Worm (Caenorhabditis elegans) whole organism, L3 larva: ENCODE data around the gene ZC239.5.
"Not testable (repeated sequence)": the region's sequence is repeated elsewhere in the genome, so short reads cannot be mapped to it uniquely, and the experiment has no call there.

ENCODE experiments used
- aly-2 ChIP-seq: fragments of 150-350 bp; optimal IDR thresholded peaks from 2 replicates; lab custom pipeline; 2014; ENCODE audit warnings: missing biosample characterization, missing genetic modification characterization
- ama-1 ChIP-seq: fragments of 150-350 bp; optimal IDR thresholded peaks from 2 replicates; lab custom pipeline; 2018
- ceh-28 ChIP-seq: fragments of 150-350 bp; optimal IDR thresholded peaks from 2 replicates; lab custom pipeline; 2014; ENCODE audit warnings: missing biosample characterization, missing genetic modification reagents, missing genetic modification characterization
- ceh-82 ChIP-seq: fragments of 150-350 bp; optimal IDR thresholded peaks from 2 replicates; lab custom pipeline; 2014; ENCODE audit warnings: missing biosample characterization, missing genetic modification characterization
- egl-27 ChIP-seq: sonication (generic microtip); optimal IDR thresholded peaks from 4 replicates; lab custom pipeline; 2017; ENCODE audit warnings: missing biosample characterization, missing genetic modification reagents, missing genetic modification characterization
- egl-5 ChIP-seq: fragments of 150-350 bp; optimal IDR thresholded peaks from 2 replicates; lab custom pipeline; 2017; ENCODE audit warnings: missing biosample characterization, missing genetic modification reagents, missing genetic modification characterization, inconsistent platforms
- elt-2 ChIP-seq: sonication (generic microtip); optimal IDR thresholded peaks from 2 replicates; lab custom pipeline; 2016; ENCODE audit warnings: missing genetic modification reagents, mild to moderate bottlenecking, missing genetic modification characterization, missing compliant biosample characterization
- elt-3 ChIP-seq, 3 experiments: fragments of 150-350 bp in 1 of 3; sonication (generic microtip) in 2 of 3; optimal IDR thresholded peaks; 2 replicates in 2 of 3; 4 replicates in 1 of 3; lab custom pipeline; 2014 to 2017; ENCODE audit warnings: missing biosample characterization in 3 of 3, missing genetic modification characterization in 3 of 3
- fkh-10 ChIP-seq: sonication (generic microtip); optimal IDR thresholded peaks from 2 replicates; lab custom pipeline; 2017; ENCODE audit warnings: missing biosample characterization, missing genetic modification reagents, missing genetic modification characterization
- fkh-2 ChIP-seq: fragments of 150-350 bp; optimal IDR thresholded peaks from 2 replicates; lab custom pipeline; 2014; ENCODE audit warnings: missing biosample characterization, missing genetic modification reagents, missing genetic modification characterization
- hmg-11 ChIP-seq: sonication (generic microtip); optimal IDR thresholded peaks from 2 replicates; lab custom pipeline; 2016; ENCODE audit warnings: missing genetic modification characterization, missing compliant biosample characterization
- jun-1 ChIP-seq: fragments of 150-350 bp; optimal IDR thresholded peaks from 2 replicates; lab custom pipeline; 2014; ENCODE audit warnings: missing biosample characterization, missing genetic modification reagents, missing genetic modification characterization
- lin-39 ChIP-seq: fragments of 150-350 bp; optimal IDR thresholded peaks from 2 replicates; lab custom pipeline; 2018; ENCODE audit warnings: missing biosample characterization, missing genetic modification reagents, missing genetic modification characterization
- lsy-12 ChIP-seq: sonication (generic microtip); optimal IDR thresholded peaks from 2 replicates; lab custom pipeline; 2016; ENCODE audit warnings: mild to moderate bottlenecking, missing genetic modification characterization, missing compliant biosample characterization
- mdl-1 ChIP-seq: fragments of 150-350 bp; optimal IDR thresholded peaks from 2 replicates; lab custom pipeline; 2014; ENCODE audit warnings: missing biosample characterization, missing genetic modification characterization
- nfya-1 ChIP-seq: sonication (generic microtip); optimal IDR thresholded peaks from 2 replicates; lab custom pipeline; 2017; ENCODE audit warnings: missing genetic modification characterization, mild to moderate bottlenecking, missing compliant biosample characterization, antibody characterized with exemption, moderate library complexity; ENCODE audit not compliant: insufficient read depth
- nhr-11 ChIP-seq: fragments of 150-350 bp; optimal IDR thresholded peaks from 2 replicates; lab custom pipeline; 2014; ENCODE audit warnings: missing biosample characterization, missing genetic modification characterization
- nhr-12 ChIP-seq: fragments of 150-350 bp; optimal IDR thresholded peaks from 2 replicates; lab custom pipeline; 2014; ENCODE audit warnings: missing biosample characterization, missing genetic modification characterization
- nhr-23 ChIP-seq: fragments of 150-350 bp; optimal IDR thresholded peaks from 2 replicates; lab custom pipeline; 2014; ENCODE audit warnings: missing biosample characterization, missing genetic modification reagents, missing genetic modification characterization
- nhr-28 ChIP-seq: fragments of 150-350 bp; optimal IDR thresholded peaks from 2 replicates; lab custom pipeline; 2014; ENCODE audit warnings: missing biosample characterization, missing genetic modification characterization
- nhr-67 ChIP-seq: fragments of 150-350 bp; optimal IDR thresholded peaks from 2 replicates; lab custom pipeline; 2014; ENCODE audit warnings: missing biosample characterization, missing genetic modification characterization
- nhr-76 ChIP-seq: fragments of 150-350 bp; sonication (generic microtip); optimal IDR thresholded peaks from 5 replicates; lab custom pipeline; 2014; ENCODE audit warnings: missing biosample characterization, missing genetic modification characterization
- nhr-77 ChIP-seq: fragments of 150-350 bp; optimal IDR thresholded peaks from 2 replicates; lab custom pipeline; 2014; ENCODE audit warnings: missing biosample characterization, missing genetic modification characterization
- pha-4 ChIP-seq: fragments of 150-350 bp; optimal IDR thresholded peaks from 2 replicates; lab custom pipeline; 2014; ENCODE audit warnings: missing biosample characterization, missing genetic modification reagents, missing genetic modification characterization
- pqm-1 ChIP-seq: fragments of 150-350 bp; optimal IDR thresholded peaks from 2 replicates; lab custom pipeline; 2017; ENCODE audit warnings: missing biosample characterization, missing genetic modification characterization, inconsistent platforms
- sea-2 ChIP-seq: fragments of 150-350 bp; sonication (generic microtip); optimal IDR thresholded peaks from 4 replicates; lab custom pipeline; 2014; ENCODE audit warnings: missing biosample characterization, missing genetic modification reagents, missing genetic modification characterization
- skn-1 ChIP-seq: fragments of 150-350 bp; optimal IDR thresholded peaks from 2 replicates; lab custom pipeline; 2014; ENCODE audit warnings: missing biosample characterization, missing genetic modification characterization
- tbx-2 ChIP-seq: sonication (generic microtip); optimal IDR thresholded peaks from 2 replicates; lab custom pipeline; 2016; ENCODE audit warnings: mild to moderate bottlenecking, missing genetic modification characterization, missing compliant biosample characterization
- unc-39 ChIP-seq: sonication (generic microtip); optimal IDR thresholded peaks from 4 replicates; lab custom pipeline; 2017; ENCODE audit warnings: missing biosample characterization, missing genetic modification characterization
- unc-62 ChIP-seq: fragments of 150-350 bp; sonication (generic microtip); optimal IDR thresholded peaks from 4 replicates; lab custom pipeline; 2014; ENCODE audit warnings: missing biosample characterization, missing genetic modification reagents, missing genetic modification characterization
- ztf-11 ChIP-seq: fragments of 150-350 bp; optimal IDR thresholded peaks from 2 replicates; lab custom pipeline; 2014; ENCODE audit warnings: missing biosample characterization, missing genetic modification characterization
- ztf-4 ChIP-seq: fragments of 150-350 bp; optimal IDR thresholded peaks from 2 replicates; lab custom pipeline; 2014; ENCODE audit warnings: missing biosample characterization, missing genetic modification characterization

ZC239.5 gene

DNA sequence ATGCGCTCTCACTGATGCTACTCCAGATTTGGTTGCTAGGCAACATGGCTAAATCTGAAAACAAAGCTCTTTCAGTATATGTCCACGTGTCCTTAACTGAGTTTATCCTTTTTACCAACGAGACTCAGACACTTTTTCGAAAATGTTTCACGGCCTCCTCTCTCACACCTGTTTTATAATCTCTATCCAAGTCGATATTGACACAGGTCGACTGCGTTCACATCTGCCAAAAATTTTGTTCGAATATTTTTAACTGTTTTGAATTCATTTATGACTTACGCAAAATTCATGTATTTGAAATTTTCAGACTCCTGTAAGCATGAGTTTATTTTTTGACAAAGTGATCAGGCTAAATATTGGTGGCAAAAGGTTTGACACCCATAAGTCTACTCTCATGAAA, 5.3 kb downstream of the ZC239.5 start, which contains the start of gene ZC239.3:
Gene ZC239.3 (plus strand): TSS at position 301 of the 400 bp plus-strand sequence.
- TF ChIP-seq elt-2, nfya-1, egl-5 (tag; lab: Kevin White, UChicago): not testable (repeated sequence)

DNA sequence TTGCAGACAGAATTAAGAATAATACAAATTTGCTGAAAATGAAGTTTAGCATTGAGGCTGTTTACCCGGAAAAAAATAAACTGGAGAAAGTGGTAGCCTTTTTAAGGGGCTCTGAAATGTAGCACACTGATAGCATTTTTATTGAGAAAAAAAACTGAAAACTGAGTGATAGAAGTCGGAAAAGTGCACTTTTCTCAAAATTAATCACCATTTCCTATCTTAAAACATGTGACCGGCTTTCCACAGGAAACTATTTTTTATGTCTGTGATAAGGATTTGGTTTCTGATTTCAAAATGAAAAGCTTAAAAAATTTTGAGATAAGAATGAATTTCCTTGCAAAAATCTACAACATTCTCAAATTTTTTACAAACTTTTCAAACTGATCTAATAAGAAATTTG, 10.3 kb downstream of the ZC239.5 start, which contains the start of gene ZC239.22:
Gene ZC239.22 (minus strand): TSS at position 101 of the 400 bp plus-strand sequence.
- no peak for TF ChIP-seq nhr-77 (tag; lab: Kevin White, UChicago)
- TF ChIP-seq elt-2 (tag; lab: Kevin White, UChicago), result peak; percentile 15

DNA sequence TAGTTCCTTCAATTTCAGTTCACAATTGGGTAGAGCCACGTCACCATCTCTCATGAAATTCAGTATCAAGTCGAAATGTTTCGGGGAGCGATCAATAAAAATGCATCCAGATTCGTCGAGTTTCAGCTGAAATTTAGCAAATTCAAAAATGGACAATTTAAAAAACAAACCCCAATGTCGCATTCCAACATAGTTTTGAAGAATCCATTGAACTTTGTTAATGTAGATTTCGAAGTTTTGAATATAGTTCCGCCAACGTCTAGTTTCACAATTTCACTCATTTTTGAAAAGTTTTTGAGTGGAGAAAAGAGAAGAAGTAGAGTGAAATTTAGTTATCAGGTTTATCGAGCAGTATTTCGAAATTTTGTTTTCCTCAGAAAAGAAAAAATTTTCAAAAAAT, 11.3 kb downstream of the ZC239.5 start, which contains the start of gene ZC239.14:
Gene ZC239.14 (minus strand): TSS at position 305 of the 400 bp plus-strand sequence.
- TF ChIP-seq nhr-77 (tag; lab: Kevin White, UChicago), result no peak
- TF ChIP-seq, all 47 proteins: peak for 0

DNA sequence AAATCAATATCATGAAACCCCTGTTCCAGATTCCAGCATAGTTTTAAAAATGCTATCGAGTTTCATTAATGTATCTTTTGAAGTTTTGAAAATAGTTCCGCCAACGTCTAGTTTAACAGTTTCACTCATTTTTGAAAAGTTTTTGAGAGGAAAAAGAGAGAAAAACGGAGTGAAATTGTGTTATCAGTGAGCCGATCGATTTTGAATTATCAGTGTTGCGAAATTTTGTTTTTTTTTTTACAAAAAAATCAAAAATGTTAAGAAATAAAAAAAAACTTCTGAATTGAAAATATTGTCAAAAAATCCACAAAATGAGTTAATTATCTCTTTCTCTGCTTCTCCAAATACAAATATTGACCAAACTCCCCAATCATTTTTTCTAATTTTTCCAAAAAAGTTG, 12.2 kb downstream of the ZC239.5 start, which contains the start of gene ZC239.13:
Gene ZC239.13 (minus strand): TSS at position 154 of the 400 bp plus-strand sequence.
- TF ChIP-seq nhr-28 (tag; lab: Kevin White, UChicago), result no peak
- no peak for TF ChIP-seq ztf-11 (tag; lab: Kevin White, UChicago)
- TF ChIP-seq unc-62, result no peak
- no peak for TF ChIP-seq ama-1 (lab: Kevin White, UChicago)
- no peak for TF ChIP-seq jun-1
- no peak for TF ChIP-seq fkh-10 (GFP tag; lab: Kevin White, UChicago)
- no peak for TF ChIP-seq aly-2 (tag; lab: Kevin White, UChicago)
- peak; percentile 39 for TF ChIP-seq elt-2 (tag; lab: Kevin White, UChicago)
- no peak for TF ChIP-seq lsy-12 (tag; lab: Kevin White, UChicago)

DNA sequence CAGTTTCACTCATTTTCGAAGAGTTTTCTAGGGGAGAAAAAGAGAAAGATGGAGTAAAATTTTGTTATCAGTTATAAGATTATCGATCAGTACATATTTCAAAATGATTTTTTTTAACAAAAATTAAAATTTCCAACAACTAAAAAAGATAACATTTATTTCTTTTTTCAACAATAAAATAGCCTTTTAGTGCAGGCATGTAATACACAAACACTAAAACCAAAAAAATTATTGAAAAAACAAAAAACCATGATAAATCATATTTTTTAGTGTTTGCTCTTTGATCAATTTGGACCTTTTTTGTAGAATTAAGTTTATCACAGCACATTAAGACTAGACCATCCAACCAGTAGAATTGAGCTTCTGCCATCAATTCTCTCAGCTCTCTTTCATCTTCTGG, 14.2 kb downstream of the ZC239.5 start, which contains the start of gene ZC239.15:
Gene ZC239.15 (minus strand): TSS at position 101 of the 400 bp plus-strand sequence.
- TF ChIP-seq skn-1 (tag; lab: Kevin White, UChicago) (no peak), nhr-67 (no peak), elt-3 (tag; optimal IDR thresholded peaks at IDR 0.05; lab: Kevin White, UChicago) (no peak), ceh-82 (tag; lab: Kevin White, UChicago) (no peak), elt-2 (tag; lab: Kevin White, UChicago) (peak; percentile 20), sea-2 (GFP tag; lab: Kevin White, UChicago) (no peak), hmg-11 (no peak), nhr-28 (tag; lab: Kevin White, UChicago) (no peak)

DNA sequence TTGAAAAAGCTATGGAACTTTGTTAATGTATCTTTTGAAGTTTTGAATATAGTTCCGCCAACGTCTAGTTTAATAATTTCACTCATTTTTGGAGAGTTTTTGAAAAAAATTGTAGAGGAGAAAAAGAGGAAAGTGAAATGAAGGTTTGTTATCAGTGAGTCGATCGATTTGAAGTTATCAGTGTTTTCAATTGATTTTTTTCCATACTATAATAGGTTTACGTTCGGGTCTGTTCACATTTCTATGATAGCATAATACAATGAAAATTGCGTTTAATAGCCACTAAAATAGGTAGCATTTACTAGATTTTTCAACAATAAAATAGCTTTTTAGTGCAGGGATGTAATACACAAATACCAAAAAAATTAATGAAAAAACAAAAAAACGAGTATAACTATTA, 14.7 kb downstream of the ZC239.5 start, which contains the start of gene ZC239.16:
Gene ZC239.16 (minus strand): TSS at position 120 of the 400 bp plus-strand sequence.
- TF ChIP-seq lsy-12 (tag; lab: Kevin White, UChicago), result no peak
- no peak for TF ChIP-seq nhr-77 (tag; lab: Kevin White, UChicago)
- no peak for TF ChIP-seq nhr-23 (tag; lab: Kevin White, UChicago)
- TF ChIP-seq nhr-76, result no peak
- TF ChIP-seq lin-39, result no peak
- TF ChIP-seq fkh-2 (tag; lab: Kevin White, UChicago), result no peak
- peak; percentile 35 for TF ChIP-seq pha-4 (tag; lab: Kevin White, UChicago)
- no peak for TF ChIP-seq ztf-4 (tag; lab: Kevin White, UChicago)
- no peak for TF ChIP-seq jun-1
- TF ChIP-seq elt-2 (tag; lab: Kevin White, UChicago), result peak; percentile 73
- TF ChIP-seq aly-2 (tag; lab: Kevin White, UChicago), result no peak
- peak; percentile 55 for TF ChIP-seq pqm-1 (tag; lab: Kevin White, UChicago)
- no peak for TF ChIP-seq egl-5 (tag; lab: Kevin White, UChicago)
- no peak for TF ChIP-seq ztf-11 (tag; lab: Kevin White, UChicago)
- TF ChIP-seq hmg-11, result no peak
- no peak for TF ChIP-seq egl-27
- TF ChIP-seq unc-39 (tag; lab: Kevin White, UChicago), result no peak
- no peak for TF ChIP-seq ama-1 (lab: Kevin White, UChicago)

DNA sequence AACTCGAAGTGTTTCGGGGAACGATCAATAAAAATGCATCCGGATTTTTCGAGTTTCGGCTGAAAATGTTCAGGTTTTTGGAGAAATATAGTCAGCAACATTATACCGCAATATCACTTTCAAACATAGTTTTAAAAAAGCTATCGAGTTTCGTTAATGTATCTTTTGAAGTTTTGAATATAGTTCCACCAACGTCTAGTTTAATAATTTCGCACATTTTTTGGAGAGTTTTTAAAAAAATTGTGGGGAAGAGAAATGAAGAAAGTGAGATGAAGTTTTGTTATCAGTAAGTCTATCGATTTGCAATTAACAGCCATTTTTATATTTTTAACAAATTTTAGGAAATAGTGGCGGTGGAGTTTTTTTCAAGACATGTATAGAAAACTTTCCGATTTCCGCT, 15.3 kb downstream of the ZC239.5 start, which contains the start of gene ZC239.17:
Gene ZC239.17 (minus strand): TSS at position 101 of the 400 bp plus-strand sequence.
- TF ChIP-seq nhr-11 (tag; lab: Kevin White, UChicago), result no peak
- TF ChIP-seq ceh-28, result no peak
- no peak for TF ChIP-seq nhr-12 (tag; lab: Kevin White, UChicago)
- no peak for TF ChIP-seq egl-27
- TF ChIP-seq skn-1 (tag; lab: Kevin White, UChicago), result no peak
- no peak for TF ChIP-seq ztf-11 (tag; lab: Kevin White, UChicago)
- no peak for TF ChIP-seq egl-5 (tag; lab: Kevin White, UChicago)
- TF ChIP-seq mdl-1 (tag; lab: Kevin White, UChicago), result no peak
- TF ChIP-seq nhr-28 (tag; lab: Kevin White, UChicago), result no peak
- no peak for TF ChIP-seq pha-4 (tag; lab: Kevin White, UChicago)
- TF ChIP-seq tbx-2 (tag; lab: Kevin White, UChicago), result no peak
